Fruit fly (Drosophila melanogaster) whole organism, embryonic: ENCODE data around the gene CG13928.

ENCODE experiments used
- Ada2b ChIP-seq: fragments of 200-800 bp; sonication (Bioruptor generic); IDR thresholded peaks from 2 replicates; pipeline ENCODE4 v1.3.6; 2022; ENCODE audit warnings: missing biosample characterization, missing genetic modification characterization
- CG10274 ChIP-seq: fragments of 200-800 bp; sonication (Bioruptor generic); optimal IDR thresholded peaks from 3 replicates; lab custom pipeline; 2017; ENCODE audit warnings: missing biosample characterization, mild to moderate bottlenecking, missing genetic modification characterization
- CG10366 ChIP-seq: fragments of 200-800 bp; sonication (Bioruptor generic); IDR thresholded peaks from 2 replicates; pipeline ENCODE4 v1.3.6; 2022; ENCODE audit warnings: missing biosample characterization, missing genetic modification characterization
- CG11093 ChIP-seq: fragments of 200-800 bp; sonication (Bioruptor generic); IDR thresholded peaks from 3 replicates; pipeline ENCODE4 v1.3.6; 2022; ENCODE audit warnings: missing biosample characterization, missing genetic modification characterization
- CG12942 ChIP-seq: fragments of 200-800 bp; sonication (Bioruptor generic); optimal IDR thresholded peaks from 3 replicates; lab custom pipeline; 2016; ENCODE audit warnings: missing biosample characterization, missing genetic modification characterization
- CG14667 ChIP-seq: fragments of 200-800 bp; sonication (Bioruptor generic); IDR thresholded peaks from 2 replicates; pipeline ENCODE4 v1.3.6; 2022; ENCODE audit warnings: missing biosample characterization, missing genetic modification characterization
- CG16813 ChIP-seq: fragments of 200-800 bp; sonication (Bioruptor generic); IDR thresholded peaks from 3 replicates; pipeline ENCODE4 v1.3.6; 2022; ENCODE audit warnings: missing biosample characterization, missing genetic modification characterization; ENCODE audit not compliant: partially characterized antibody
- CG16863 ChIP-seq: fragments of 200-800 bp; sonication (Bioruptor generic); optimal IDR thresholded peaks from 3 replicates; lab custom pipeline; 2016; ENCODE audit warnings: missing biosample characterization, missing genetic modification characterization
- CG18011 ChIP-seq: fragments of 200-800 bp; sonication (Bioruptor generic); optimal IDR thresholded peaks from 2 replicates; lab custom pipeline; 2017; ENCODE audit warnings: missing biosample characterization, missing genetic modification characterization, mild to moderate bottlenecking, moderate library complexity, missing genotype
- CG18262 ChIP-seq: fragments of 200-800 bp; optimal IDR thresholded peaks from 3 replicates; lab custom pipeline; 2019; ENCODE audit warnings: missing biosample characterization, mild to moderate bottlenecking, missing genetic modification characterization, moderate library complexity
- CG1832 ChIP-seq: fragments of 200-800 bp; sonication (Bioruptor generic); optimal IDR thresholded peaks from 2 replicates; lab custom pipeline; 2017; ENCODE audit warnings: missing biosample characterization, mild to moderate bottlenecking, missing genetic modification characterization, inconsistent platforms
- CG31365 ChIP-seq: fragments of 200-800 bp; sonication (Bioruptor generic); optimal IDR thresholded peaks from 2 replicates; lab custom pipeline; 2018; ENCODE audit warnings: missing biosample characterization, mild to moderate bottlenecking, missing genetic modification characterization
- CG32772 ChIP-seq: fragments of 200-800 bp; sonication (Bioruptor generic); IDR thresholded peaks from 2 replicates; pipeline ENCODE4 v1.3.6; 2022; ENCODE audit warnings: missing biosample characterization, missing genetic modification characterization
- CG33213 ChIP-seq: fragments of 200-800 bp; sonication (Bioruptor generic); optimal IDR thresholded peaks from 3 replicates; lab custom pipeline; 2016; ENCODE audit warnings: missing biosample characterization, missing genetic modification characterization
- CG3726 ChIP-seq: fragments of 200-800 bp; sonication (Bioruptor generic); IDR thresholded peaks from 3 replicates; pipeline ENCODE4, ENCODE4 v1.3.6; 2022; ENCODE audit warnings: missing biosample characterization, missing genetic modification characterization
- CG4424 ChIP-seq: fragments of 200-800 bp; sonication (Bioruptor generic); optimal IDR thresholded peaks from 3 replicates; lab custom pipeline; 2016; ENCODE audit warnings: missing biosample characterization, missing genetic modification characterization
- CG6765 ChIP-seq: fragments of 200-800 bp; sonication (Bioruptor generic); optimal IDR thresholded peaks from 3 replicates; lab custom pipeline; 2017; ENCODE audit warnings: missing biosample characterization, mild to moderate bottlenecking, missing genetic modification characterization
- CG8478 ChIP-seq: fragments of >200 bp; optimal IDR thresholded peaks from 2 replicates; lab custom pipeline; 2018
- CHES-1-like ChIP-seq: fragments of 200-800 bp; sonication (Bioruptor generic); optimal IDR thresholded peaks from 2 replicates; lab custom pipeline; 2016; ENCODE audit warnings: missing biosample characterization, missing genetic modification characterization
- Dad ChIP-seq: fragments of 200-800 bp; sonication (Bioruptor generic); optimal IDR thresholded peaks from 3 replicates; lab custom pipeline; 2016; ENCODE audit warnings: missing biosample characterization, missing genetic modification characterization
- Dp ChIP-seq: fragments of 200-800 bp; sonication (Bioruptor generic); optimal IDR thresholded peaks from 2 replicates; lab custom pipeline; 2018; ENCODE audit warnings: missing biosample characterization, mild to moderate bottlenecking, missing genetic modification characterization, moderate library complexity
- Eip74EF ChIP-seq, 2 experiments: fragments of 200-800 bp in 1 of 2; fragments of >200 bp in 1 of 2; sonication (Bioruptor generic) in 1 of 2; optimal IDR thresholded peaks; 2 replicates each; lab custom pipeline; 2017 to 2019; ENCODE audit warnings: missing biosample characterization in 2 of 2, missing genetic modification characterization in 2 of 2, mild to moderate bottlenecking in 1 of 2, moderate library complexity in 1 of 2
- H15 ChIP-seq: fragments of 200-800 bp; sonication (Bioruptor generic); IDR thresholded peaks from 3 replicates; pipeline ENCODE4 v1.3.6; 2022; ENCODE audit warnings: missing biosample characterization, missing genetic modification characterization
- HLH3B ChIP-seq: fragments of 200-800 bp; sonication (Bioruptor generic); IDR thresholded peaks from 2 replicates; pipeline ENCODE4 v1.3.6; 2022; ENCODE audit warnings: missing biosample characterization, missing genetic modification characterization
- MESR4 ChIP-seq: fragments of 200-800 bp; sonication (Bioruptor generic); optimal IDR thresholded peaks from 2 replicates; lab custom pipeline; 2018; ENCODE audit warnings: missing biosample characterization, mild to moderate bottlenecking, missing genetic modification characterization, moderate library complexity
- Mad ChIP-seq: fragments of 200-800 bp; sonication (Bioruptor generic); optimal IDR thresholded peaks from 2 replicates; lab custom pipeline; 2016; ENCODE audit warnings: missing biosample characterization, missing genetic modification characterization
- Mes4 ChIP-seq: fragments of 200-800 bp; sonication (Bioruptor generic); optimal IDR thresholded peaks from 2 replicates; lab custom pipeline; 2016; ENCODE audit warnings: missing biosample characterization, missing genetic modification characterization
- Oli ChIP-seq: fragments of 200-800 bp; sonication (Bioruptor generic); optimal IDR thresholded peaks from 2 replicates; lab custom pipeline; 2018; ENCODE audit warnings: missing biosample characterization, mild to moderate bottlenecking, missing genetic modification characterization, moderate library complexity
- Sry-δ ChIP-seq: fragments of 200-800 bp; sonication (Bioruptor generic); optimal IDR thresholded peaks from 2 replicates; lab custom pipeline; 2016; ENCODE audit warnings: missing biosample characterization, missing genetic modification characterization
- Taf1 ChIP-seq: fragments of 200-800 bp; sonication (Bioruptor generic); IDR thresholded peaks from 2 replicates; pipeline ENCODE4 v1.3.6; 2022; ENCODE audit warnings: missing biosample characterization, missing genetic modification characterization
- ab ChIP-seq: fragments of 200-800 bp; sonication (Bioruptor generic); optimal IDR thresholded peaks from 2 replicates; lab custom pipeline; 2016; ENCODE audit warnings: missing biosample characterization, missing genetic modification characterization
- abd-A ChIP-seq: fragments of 200-800 bp; sonication (Bioruptor generic); optimal IDR thresholded peaks from 3 replicates; lab custom pipeline; 2019; ENCODE audit warnings: missing biosample characterization, mild to moderate bottlenecking, missing genetic modification characterization, moderate library complexity
- dm ChIP-seq: fragments of 200-800 bp; sonication (Bioruptor generic); optimal IDR thresholded peaks from 3 replicates; lab custom pipeline; 2016; ENCODE audit warnings: missing biosample characterization, missing genetic modification characterization
- dysf ChIP-seq: fragments of 200-800 bp; sonication (Bioruptor generic); IDR thresholded peaks from 3 replicates; pipeline ENCODE4 v1.3.6; 2022; ENCODE audit warnings: missing biosample characterization, missing genetic modification characterization
- kay ChIP-seq: fragments of 200-800 bp; sonication (Bioruptor generic); optimal IDR thresholded peaks from 2 replicates; lab custom pipeline; 2016; ENCODE audit warnings: missing biosample characterization, missing genetic modification characterization
- mld ChIP-seq: fragments of 200-800 bp; sonication (Bioruptor generic); IDR thresholded peaks from 3 replicates; pipeline ENCODE4 v1.3.6; 2022; ENCODE audit warnings: missing biosample characterization, missing genetic modification characterization; ENCODE audit not compliant: partially characterized antibody
- p53 ChIP-seq: fragments of 200-800 bp; sonication (Bioruptor generic); optimal IDR thresholded peaks from 2 replicates; lab custom pipeline; 2016; ENCODE audit warnings: missing biosample characterization, missing genetic modification characterization
- pfk ChIP-seq: fragments of 200-800 bp; sonication (Bioruptor generic); optimal IDR thresholded peaks from 2 replicates; lab custom pipeline; 2018; ENCODE audit warnings: missing biosample characterization, mild to moderate bottlenecking, missing genetic modification characterization, moderate library complexity
- pita ChIP-seq: fragments of 200-800 bp; sonication (Bioruptor generic); optimal IDR thresholded peaks from 2 replicates; lab custom pipeline; 2017; ENCODE audit warnings: missing biosample characterization, mild to moderate bottlenecking, missing genetic modification characterization
- ro ChIP-seq: fragments of 200-800 bp; sonication (Bioruptor generic); IDR thresholded peaks from 2 replicates; pipeline ENCODE4 v1.3.6; 2022; ENCODE audit warnings: missing biosample characterization, missing genetic modification characterization
- vvl ChIP-seq: fragments of 200-800 bp; sonication (Bioruptor generic); IDR thresholded peaks from 2 replicates; pipeline ENCODE4 v1.3.6; 2022; ENCODE audit warnings: missing biosample characterization, missing genetic modification characterization
- wdn ChIP-seq: fragments of 200-800 bp; sonication (Bioruptor generic); IDR thresholded peaks from 2 replicates; pipeline ENCODE4 v1.3.6; 2022; ENCODE audit warnings: missing biosample characterization, missing genetic modification characterization
- z ChIP-seq: fragments of 200-800 bp; sonication (Bioruptor generic); IDR thresholded peaks from 3 replicates; pipeline ENCODE4 v1.3.6; 2022; ENCODE audit warnings: missing biosample characterization, missing genetic modification characterization
- zen2 ChIP-seq: fragments of 200-800 bp; sonication (Bioruptor generic); IDR thresholded peaks from 3 replicates; pipeline ENCODE4 v1.3.6; 2022; ENCODE audit warnings: missing biosample characterization, missing genetic modification characterization; ENCODE audit not compliant: partially characterized antibody

Gene CG13928

dm6 chr3L:1592822-1593452, 35.2 kb downstream of the CG13928 start (continued):
- TF ChIP-seq CG33213 (GFP tag; lab: Kevin White, UChicago) (no peak), CG16863 (GFP tag; lab: Kevin White, UChicago) (no peak), CG3726 (GFP tag; lab: Robert Waterston, UW) (no peak), Mad (GFP tag; lab: Kevin White, UChicago) (no peak), CG12942 (GFP tag; lab: Kevin White, UChicago) (no peak), MESR4 (GFP tag; lab: Kevin White, UChicago) (no peak), CG16813 (no peak), pfk (no peak), CHES-1-like (GFP tag; lab: Kevin White, UChicago) (no peak), wdn (no peak), Dp (GFP tag; lab: Kevin White, UChicago) (no peak), Dad (GFP tag; lab: Kevin White, UChicago) (no peak), p53 (no peak), CG18262 (tag; lab: Kevin White, UChicago) (no peak), dm (GFP tag; lab: Kevin White, UChicago) (no peak), CG1832 (peak; percentile 5), CG8478 (lab: Kevin White, UChicago) (no peak), CG10366 (GFP tag; lab: Robert Waterston, UW) (no peak), Oli (tag; lab: Kevin White, UChicago) (no peak), CG6765 (GFP tag; lab: Kevin White, UChicago) (no peak), vvl (GFP tag; lab: Robert Waterston, UW) (peak; percentile 72), CG10274 (no peak), CG11093 (GFP tag; lab: Robert Waterston, UW) (no peak), ab (no peak), CG31365 (tag; lab: Kevin White, UChicago) (peak; percentile 94), Sry-δ (GFP tag; lab: Kevin White, UChicago) (no peak), z (peak; percentile 94), Taf1 (no peak), pita (GFP tag; lab: Kevin White, UChicago) (no peak), CG32772 (no peak), CG14667 (no peak), CG4424 (no peak), zen2 (GFP tag; lab: Robert Waterston, UW) (no peak), mld (GFP tag; lab: Robert Waterston, UW) (no peak), kay (GFP tag; lab: Kevin White, UChicago) (no peak), Mes4 (GFP tag; lab: Kevin White, UChicago) (no peak), H15 (GFP tag; lab: Robert Waterston, UW) (no peak), ro (GFP tag; lab: Robert Waterston, UW) (no peak), CG18011 (GFP tag; lab: Kevin White, UChicago) (no peak), dysf (GFP tag; lab: Robert Waterston, UW) (no peak), HLH3B (GFP tag; lab: Robert Waterston, UW) (no peak), Eip74EF (GFP tag; optimal IDR thresholded peaks at IDR 0.05; lab: Kevin White, UChicago) (no peak), Ada2b (GFP tag; lab: Robert Waterston, UW) (no peak), abd-A (tag; lab: Kevin White, UChicago) (no peak)
- TF ChIP-seq, all 482 proteins: peak for 21
